Worm (Caenorhabditis elegans) whole organism, L4 larva: ENCODE data around the gene ets-4.
A peak's percentile ranks its signal among the peaks of the same experiment; 100 is the strongest.

Experiments
- D1046.2 ChIP-seq: fragments of 200-800 bp; sonication (Bioruptor generic); IDR thresholded peaks from 2 replicates; pipeline ENCODE4 v1.3.6; 2022; ENCODE audit warnings: missing genetic modification characterization, missing compliant biosample characterization
- F10B5.3 ChIP-seq: sonication (generic microtip); optimal IDR thresholded peaks from 2 replicates; lab custom pipeline; 2016; ENCODE audit warnings: mild to moderate bottlenecking, missing genetic modification characterization, missing compliant biosample characterization
- F44E2.7 ChIP-seq: fragments of 200-800 bp; sonication (Bioruptor generic); IDR thresholded peaks from 2 replicates; pipeline ENCODE4 v2.1.2; 2022; ENCODE audit warnings: missing genetic modification characterization, missing compliant biosample characterization
- F49E8.2 ChIP-seq: sonication (generic microtip); optimal IDR thresholded peaks from 2 replicates; lab custom pipeline; 2016; ENCODE audit warnings: missing compliant biosample characterization, mild to moderate bottlenecking, missing genetic modification characterization, borderline replicate concordance
- T20F7.1 ChIP-seq: fragments of 200-800 bp; sonication (Bioruptor generic); optimal IDR thresholded peaks from 2 replicates; lab custom pipeline; 2018; ENCODE audit warnings: mild to moderate bottlenecking, missing genetic modification characterization, missing compliant biosample characterization
- T26A8.4 ChIP-seq: fragments of 200-800 bp; sonication (Bioruptor generic); IDR thresholded peaks from 2 replicates; pipeline ENCODE4 v1.3.6; 2022; ENCODE audit warnings: missing genetic modification characterization, missing compliant biosample characterization
- Y105C5A.15 ChIP-seq: fragments of 200-800 bp; sonication (Bioruptor generic); IDR thresholded peaks from 2 replicates; pipeline ENCODE4 v1.3.6; 2022; ENCODE audit warnings: missing genetic modification characterization, missing compliant biosample characterization
- Y5F2A.4 ChIP-seq: fragments of 200-800 bp; sonication (Bioruptor generic); optimal IDR thresholded peaks from 2 replicates; lab custom pipeline; 2018; ENCODE audit warnings: mild to moderate bottlenecking, missing genetic modification characterization, missing compliant biosample characterization
- Y75B8A.6 ChIP-seq: fragments of 200-800 bp; sonication (Bioruptor generic); IDR thresholded peaks from 2 replicates; pipeline ENCODE4 v1.3.6; 2022; ENCODE audit warnings: missing genetic modification reagents, missing genetic modification characterization, missing compliant biosample characterization
- ama-1 ChIP-seq: fragments of 150-350 bp; optimal IDR thresholded peaks from 2 replicates; lab custom pipeline; 2014; ENCODE audit warnings: inconsistent platforms, mixed read lengths
- cey-2 ChIP-seq: sonication (generic microtip); optimal IDR thresholded peaks from 3 replicates; lab custom pipeline; 2017; ENCODE audit warnings: missing genetic modification characterization, mild to moderate bottlenecking, missing compliant biosample characterization, antibody characterized with exemption, borderline replicate concordance; ENCODE audit not compliant: insufficient read depth
- ctbp-1 ChIP-seq: fragments of 200-800 bp; sonication (Bioruptor generic); IDR thresholded peaks from 2 replicates; pipeline ENCODE4 v1.3.6; 2022; ENCODE audit warnings: missing genetic modification reagents, missing genetic modification characterization, missing compliant biosample characterization
- daf-16 ChIP-seq, 3 experiments: sonication (generic microtip); optimal IDR thresholded peaks; 2 replicates each; lab custom pipeline; 2016 to 2017; ENCODE audit warnings: missing genetic modification characterization in 3 of 3, missing genetic modification reagents in 3 of 3, mild to moderate bottlenecking in 2 of 3, missing compliant biosample characterization in 2 of 3, missing biosample characterization in 1 of 3, moderate library complexity in 1 of 3
- daf-8 ChIP-seq: fragments of 200-800 bp; sonication (Bioruptor generic); IDR thresholded peaks from 2 replicates; pipeline ENCODE4 v1.3.6; 2022; ENCODE audit warnings: missing genetic modification characterization, missing compliant biosample characterization
- dmd-6 ChIP-seq: fragments of 200-800 bp; sonication (Bioruptor generic); IDR thresholded peaks from 2 replicates; pipeline ENCODE4 v1.3.6; 2022; ENCODE audit warnings: missing genetic modification reagents, missing genetic modification characterization, missing compliant biosample characterization
- dmd-9 ChIP-seq: fragments of 200-800 bp; sonication (Bioruptor generic); IDR thresholded peaks from 2 replicates; pipeline ENCODE4 v1.3.6; 2022; ENCODE audit warnings: missing genetic modification reagents, missing genetic modification characterization, missing compliant biosample characterization
- dve-1 ChIP-seq: sonication (generic microtip); optimal IDR thresholded peaks from 2 replicates; lab custom pipeline; 2017; ENCODE audit warnings: antibody characterized with exemption, mild to moderate bottlenecking, missing genetic modification characterization, missing compliant biosample characterization; ENCODE audit not compliant: insufficient read depth
- fos-1 ChIP-seq: fragments of 150-350 bp; optimal IDR thresholded peaks from 2 replicates; lab custom pipeline; 2014; ENCODE audit warnings: missing biosample characterization, missing genetic modification characterization
- hif-1 ChIP-seq, 2 experiments: sonication (generic microtip); optimal IDR thresholded peaks; 2 replicates each; lab custom pipeline; 2016 to 2017; ENCODE audit warnings: missing compliant biosample characterization in 2 of 2, missing genetic modification characterization in 2 of 2, missing genetic modification reagents in 2 of 2, missing genotype in 2 of 2, mild to moderate bottlenecking in 1 of 2
- hlh-11 ChIP-seq: fragments of 200-800 bp; sonication (Bioruptor generic); optimal IDR thresholded peaks from 2 replicates; lab custom pipeline; 2018; ENCODE audit warnings: mild to moderate bottlenecking, missing genetic modification characterization, missing compliant biosample characterization
- lin-1 ChIP-seq: fragments of 200-800 bp; sonication (Bioruptor generic); IDR thresholded peaks from 2 replicates; pipeline ENCODE4 v1.3.6; 2022; ENCODE audit warnings: missing genetic modification reagents, missing genetic modification characterization, missing compliant biosample characterization
- lin-29 ChIP-seq: fragments of 200-800 bp; sonication (Bioruptor generic); IDR thresholded peaks from 2 replicates; pipeline ENCODE4 v1.3.6; 2022; ENCODE audit warnings: missing genetic modification reagents, missing genetic modification characterization, missing compliant biosample characterization
- lin-39 ChIP-seq: fragments of 150-350 bp; optimal IDR thresholded peaks from 2 replicates; lab custom pipeline; 2014; ENCODE audit warnings: missing biosample characterization, missing genetic modification reagents, missing genetic modification characterization
- lsy-2 ChIP-seq, 2 experiments: fragments of 150-350 bp in 1 of 2; sonication (generic microtip) in 1 of 2; optimal IDR thresholded peaks; 2 replicates each; lab custom pipeline; 2014 to 2017; ENCODE audit warnings: missing biosample characterization in 2 of 2, missing genetic modification characterization in 2 of 2
- mdl-1 ChIP-seq, 2 experiments: fragments of 150-350 bp in 1 of 2; sonication (generic microtip) in 1 of 2; optimal IDR thresholded peaks; 2 replicates each; lab custom pipeline; 2014 to 2017; ENCODE audit warnings: missing biosample characterization in 2 of 2, missing genetic modification characterization in 2 of 2
- mdt-29 ChIP-seq: fragments of 200-800 bp; sonication (Bioruptor generic); IDR thresholded peaks from 2 replicates; pipeline ENCODE4 v1.3.6; 2022; ENCODE audit warnings: missing genetic modification reagents, missing genetic modification characterization, missing compliant biosample characterization
- mep-1 ChIP-seq: fragments of 150-350 bp; sonication (generic microtip); optimal IDR thresholded peaks from 3 replicates; lab custom pipeline; 2014; ENCODE audit warnings: missing biosample characterization, missing genetic modification characterization
- mxl-2 ChIP-seq: fragments of 200-800 bp; sonication (Bioruptor generic); conservative IDR thresholded peaks from 2 replicates; pipeline ENCODE4 v1.3.6; 2022; ENCODE audit warnings: missing genetic modification reagents, missing genetic modification characterization, missing compliant biosample characterization
- nhr-11 ChIP-seq: fragments of 150-350 bp; optimal IDR thresholded peaks from 2 replicates; lab custom pipeline; 2014; ENCODE audit warnings: missing biosample characterization, missing genetic modification characterization
- nhr-28 ChIP-seq: fragments of 150-350 bp; optimal IDR thresholded peaks from 2 replicates; lab custom pipeline; 2014; ENCODE audit warnings: missing biosample characterization, missing genetic modification characterization
- nhr-48 ChIP-seq: sonication (generic microtip); optimal IDR thresholded peaks from 2 replicates; lab custom pipeline; 2016; ENCODE audit warnings: mild to moderate bottlenecking, missing genetic modification characterization, missing compliant biosample characterization
- nhr-77 ChIP-seq: fragments of 150-350 bp; optimal IDR thresholded peaks from 2 replicates; lab custom pipeline; 2014; ENCODE audit warnings: missing biosample characterization, missing genetic modification characterization
- php-3 ChIP-seq: fragments of 200-800 bp; sonication (Bioruptor generic); IDR thresholded peaks from 2 replicates; pipeline ENCODE4 v1.3.6; 2022; ENCODE audit warnings: missing genetic modification reagents, missing genetic modification characterization, missing compliant biosample characterization
- pqm-1 ChIP-seq: sonication (generic microtip); optimal IDR thresholded peaks from 2 replicates; lab custom pipeline; 2017; ENCODE audit warnings: missing biosample characterization, missing genetic modification characterization
- sdz-12 ChIP-seq: fragments of 200-800 bp; sonication (Bioruptor generic); optimal IDR thresholded peaks from 2 replicates; lab custom pipeline; 2018; ENCODE audit warnings: mild to moderate bottlenecking, missing genetic modification characterization, missing compliant biosample characterization
- set-16 ChIP-seq: fragments of 200-800 bp; sonication (Bioruptor generic); IDR thresholded peaks from 2 replicates; pipeline ENCODE4 v1.3.6; 2022; ENCODE audit warnings: missing genetic modification reagents, missing genetic modification characterization, missing compliant biosample characterization
- snpc-1.2 ChIP-seq: fragments of 200-800 bp; sonication (Bioruptor generic); IDR thresholded peaks from 2 replicates; pipeline ENCODE4 v1.3.6; 2022; ENCODE audit warnings: missing genetic modification reagents, missing genetic modification characterization, missing compliant biosample characterization
- spr-3 ChIP-seq: fragments of 200-800 bp; sonication (Bioruptor generic); optimal IDR thresholded peaks from 2 replicates; lab custom pipeline; 2018; ENCODE audit warnings: mild to moderate bottlenecking, missing genetic modification characterization, missing compliant biosample characterization
- tag-97 ChIP-seq: fragments of 200-800 bp; sonication (Bioruptor generic); IDR thresholded peaks from 2 replicates; pipeline ENCODE4 v1.3.6; 2022; ENCODE audit warnings: missing genetic modification characterization, missing compliant biosample characterization
- tra-1 ChIP-seq: fragments of 200-800 bp; sonication (Bioruptor generic); IDR thresholded peaks from 2 replicates; pipeline ENCODE4 v1.3.6; 2022; ENCODE audit warnings: missing genetic modification reagents, missing genetic modification characterization, missing compliant biosample characterization

The ets-4 gene

DNA sequence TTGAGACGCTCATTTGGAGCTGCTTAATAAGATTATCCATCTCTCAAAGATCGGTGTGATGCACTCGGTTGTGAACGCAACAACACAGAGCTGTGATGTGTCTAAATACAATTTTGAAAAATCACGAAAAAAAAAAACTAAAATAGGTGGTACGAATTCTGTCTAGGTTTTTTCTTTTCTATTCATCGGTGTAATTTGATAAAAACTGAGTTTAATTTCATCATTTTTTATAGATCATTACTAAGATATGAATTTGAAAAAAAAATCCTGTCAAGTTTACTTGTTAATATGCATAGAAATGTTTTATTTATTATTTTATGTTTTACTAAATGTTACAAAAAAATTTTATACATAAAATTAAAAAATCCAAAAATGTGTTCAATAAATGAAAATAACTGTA lies 11.4 kb downstream of the ets-4 start, which contains the start of gene ceh-60:
Gene ceh-60 (minus strand): TSS at position 101 of the 400 bp plus-strand sequence.
- TF ChIP-seq ctbp-1 (GFP tag; lab: Robert Waterston, UW) (no peak), dve-1 (tag; lab: Kevin White, UChicago) (no peak), Y105C5A.15 (GFP tag; lab: Robert Waterston, UW) (no peak), lin-1 (GFP tag; lab: Robert Waterston, UW) (no peak), Y5F2A.4 (GFP tag; lab: Kevin White, UChicago) (no peak), sdz-12 (no peak), ama-1 (lab: Kevin White, UChicago) (no peak)

DNA sequence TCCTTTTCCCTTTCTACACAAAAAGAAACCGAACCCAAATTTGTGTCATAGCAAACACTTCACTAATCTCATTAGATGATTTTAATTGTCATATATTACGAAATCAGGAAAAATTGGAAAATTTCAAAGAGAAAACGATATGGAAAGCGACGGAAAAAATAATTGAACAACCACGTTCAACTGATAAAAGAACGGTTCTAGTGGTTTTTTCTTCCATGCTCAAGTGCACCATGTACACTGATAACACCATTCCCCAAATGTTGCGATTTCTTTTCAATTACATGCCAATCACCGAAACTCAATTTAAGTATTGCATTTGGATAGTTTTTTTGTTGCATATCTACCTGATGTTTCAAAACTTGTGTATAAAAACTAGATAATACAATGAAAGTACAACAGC lies 11.9 kb downstream of the ets-4 start:
- TF ChIP-seq Y75B8A.6 (GFP tag; lab: Robert Waterston, UW) (no peak), nhr-48 (tag; lab: Kevin White, UChicago) (peak; percentile 49), dmd-6 (GFP tag; lab: Robert Waterston, UW) (peak; percentile 93), mep-1 (tag; lab: Kevin White, UChicago) (no peak), F10B5.3 (tag; lab: Kevin White, UChicago) (no peak), tra-1 (GFP tag; lab: Robert Waterston, UW) (0 out of 2 replicates have a peak, but pooled peaks have one; percentile 54), tag-97 (no peak), nhr-11 (tag; lab: Kevin White, UChicago) (no peak), cey-2 (no peak), set-16 (no peak), lin-39 (tag; lab: Kevin White, UChicago) (no peak), dve-1 (tag; lab: Kevin White, UChicago) (peak; percentile 85), mdt-29 (GFP tag; lab: Robert Waterston, UW) (no peak), mdl-1 (tag; optimal IDR thresholded peaks at IDR 0.05; lab: Kevin White, UChicago) (peak in 1 of 2 experiments; percentile 1), nhr-77 (tag; lab: Kevin White, UChicago) (peak; percentile 12), daf-8 (GFP tag; lab: Robert Waterston, UW) (no peak), nhr-28 (tag; lab: Kevin White, UChicago) (peak; percentile 38), T20F7.1 (peak; percentile 39), T26A8.4 (no peak), hlh-11 (tag; lab: Kevin White, UChicago) (peak; percentile 75), daf-16 (GFP tag; optimal IDR thresholded peaks at IDR 0.05; lab: Kevin White, UChicago) (peak in 1 of 2 experiments; percentile 53), daf-16 (tag; optimal IDR thresholded peaks at IDR 0.05; lab: Kevin White, UChicago) (peak; percentile 45), lsy-2 (tag; optimal IDR thresholded peaks at IDR 0.05; lab: Kevin White, UChicago) (no peak), php-3 (GFP tag; lab: Robert Waterston, UW) (0 out of 2 replicates have a peak, but pooled peaks have one; percentile 58), F44E2.7 (no peak), F49E8.2 (tag; lab: Kevin White, UChicago) (no peak), snpc-1.2 (GFP tag; lab: Robert Waterston, UW) (no peak), fos-1 (tag; lab: Kevin White, UChicago) (no peak), hif-1 (tag; optimal IDR thresholded peaks at IDR 0.05; lab: Kevin White, UChicago) (no peak), lin-1 (GFP tag; lab: Robert Waterston, UW) (0 out of 2 replicates have a peak, but pooled peaks have one; percentile 45), spr-3 (GFP tag; lab: Kevin White, UChicago) (no peak), D1046.2 (GFP tag; lab: Robert Waterston, UW) (no peak), dmd-9 (GFP tag; lab: Robert Waterston, UW) (no peak), pqm-1 (peak; percentile 70), mxl-2 (no peak), lin-29 (GFP tag; lab: Robert Waterston, UW) (no peak)
